Worm (Caenorhabditis elegans): ENCODE measurements around the gene zhit-2.

The zhit-2 gene

DNA sequence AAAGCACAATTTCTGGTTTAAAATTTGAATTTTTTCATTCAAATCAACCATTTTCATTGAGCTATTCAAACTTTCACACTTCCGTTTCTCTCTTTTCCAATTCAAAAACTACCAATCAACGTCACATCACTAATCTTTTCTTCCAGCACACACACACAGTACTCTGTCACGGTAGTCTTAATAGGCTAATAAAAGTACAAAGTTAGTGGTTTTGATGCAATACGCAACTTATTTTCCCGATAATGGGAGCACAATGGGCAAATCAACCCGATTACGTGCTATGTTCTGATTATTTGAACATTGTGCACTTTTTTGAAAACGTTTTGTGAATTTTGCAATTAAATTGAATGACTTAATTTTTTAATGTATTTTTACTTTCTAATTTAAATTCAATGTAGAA, 16.8 kb downstream of the zhit-2 start:
- TF ChIP-seq F13H6.1 (tag; optimal IDR thresholded peaks at IDR 0.05) (no peak), unc-42 (tag; optimal IDR thresholded peaks at IDR 0.05) (no peak), pha-4 (tag; optimal IDR thresholded peaks at IDR 0.05) (no peak), ceh-18 (tag; optimal IDR thresholded peaks at IDR 0.05) (no peak), fkh-10 (GFP tag; optimal IDR thresholded peaks at IDR 0.05) (no peak), ceh-34 (tag; optimal IDR thresholded peaks at IDR 0.05) (no peak), lin-11 (tag; optimal IDR thresholded peaks at IDR 0.05) (no peak), sox-2 (GFP tag; IDR thresholded peaks at IDR 0.05) (no peak), K02D7.2 (tag; optimal IDR thresholded peaks at IDR 0.05) (no peak), T23F11.4 (GFP tag; optimal IDR thresholded peaks at IDR 0.05) (no peak), ref-2 (tag; optimal IDR thresholded peaks at IDR 0.05) (no peak), ceh-9 (tag; optimal IDR thresholded peaks at IDR 0.05) (no peak), ceh-22 (tag; optimal IDR thresholded peaks at IDR 0.05) (no peak), ztf-16 (tag; optimal IDR thresholded peaks at IDR 0.05) (no peak), hlh-6 (tag; optimal IDR thresholded peaks at IDR 0.05) (no peak), ceh-31 (tag; optimal IDR thresholded peaks at IDR 0.05) (no peak), eyg-1 (tag; optimal IDR thresholded peaks at IDR 0.05) (no peak)

DNA sequence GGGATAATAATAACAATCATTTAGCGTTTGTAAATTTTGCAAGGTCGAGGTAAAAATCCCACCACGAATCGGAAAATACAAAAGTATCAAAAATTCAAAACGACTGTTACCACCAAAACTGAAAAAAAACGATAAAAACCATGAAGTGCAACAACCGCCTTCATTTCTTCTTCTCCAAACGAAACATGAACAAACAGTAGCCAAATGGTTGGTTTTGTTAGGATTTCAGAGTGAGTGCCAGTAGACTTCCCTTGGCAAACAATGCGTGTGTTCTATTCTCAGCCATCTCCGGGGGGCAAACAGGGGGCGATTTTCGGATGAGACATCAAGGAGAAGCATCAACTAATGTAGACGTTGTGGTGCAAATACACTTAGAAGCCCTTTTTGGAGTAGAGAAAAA, 19.5 kb downstream of the zhit-2 start:
- no peak for TF ChIP-seq nhr-232 (tag; optimal IDR thresholded peaks at IDR 0.05)
- no peak for TF ChIP-seq rnt-1 (tag; optimal IDR thresholded peaks at IDR 0.05)
- TF ChIP-seq pha-2 (tag; optimal IDR thresholded peaks at IDR 0.05): no peak
- TF ChIP-seq lim-6 (tag; optimal IDR thresholded peaks at IDR 0.05): no peak
- TF ChIP-seq mec-3 (tag; optimal IDR thresholded peaks at IDR 0.05; ENCODE audit: borderline replicate concordance): no peak
- no peak for TF ChIP-seq pros-1 (tag; optimal IDR thresholded peaks at IDR 0.05)
- no peak for TF ChIP-seq ahr-1 (tag; optimal IDR thresholded peaks at IDR 0.05)
- no peak for TF ChIP-seq ama-1 (optimal IDR thresholded peaks at IDR 0.05)
- no peak for TF ChIP-seq ceh-45 (GFP tag; IDR thresholded peaks at IDR 0.05)
- TF ChIP-seq sdc-2 (tag; optimal IDR thresholded peaks at IDR 0.05): no peak
- TF ChIP-seq unc-86 (tag; optimal IDR thresholded peaks at IDR 0.05): no peak
- TF ChIP-seq ceh-6 (GFP tag; optimal IDR thresholded peaks at IDR 0.05): no peak
- no peak for TF ChIP-seq F13H6.1 (tag; optimal IDR thresholded peaks at IDR 0.05)
- TF ChIP-seq unc-42 (tag; optimal IDR thresholded peaks at IDR 0.05): no peak
- TF ChIP-seq eyg-1 (tag; optimal IDR thresholded peaks at IDR 0.05): no peak
- TF ChIP-seq dve-1 (tag; optimal IDR thresholded peaks at IDR 0.05): no peak
- TF ChIP-seq K02D7.2 (tag; optimal IDR thresholded peaks at IDR 0.05): no peak
- TF ChIP-seq pat-9 (tag; optimal IDR thresholded peaks at IDR 0.05): no peak

DNA sequence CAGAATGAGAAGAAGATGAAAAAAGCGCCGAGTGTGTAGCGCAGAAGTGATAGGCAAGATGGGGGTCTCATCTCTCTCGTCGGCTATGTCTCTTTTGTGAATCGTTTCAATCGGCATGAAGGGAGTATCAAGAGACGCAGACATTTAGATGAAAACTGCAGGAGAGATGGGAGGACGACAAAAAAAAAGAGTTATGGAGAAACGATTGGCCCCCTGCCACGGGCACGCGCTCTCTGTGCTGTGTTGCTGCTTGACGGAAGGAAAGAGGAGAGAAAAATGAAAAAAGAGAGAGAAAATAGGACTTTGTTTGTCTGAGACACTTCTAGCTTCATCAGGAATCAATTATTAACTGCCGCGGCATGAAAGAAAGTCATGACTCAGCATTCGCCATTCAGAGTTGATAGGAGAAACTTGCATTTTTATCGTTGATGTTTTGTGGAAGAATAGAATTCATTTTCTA, 20.5 kb downstream of the zhit-2 start:
- TF ChIP-seq ceh-45 (GFP tag; IDR thresholded peaks at IDR 0.05) (no peak), ceh-9 (tag; optimal IDR thresholded peaks at IDR 0.05) (no peak), pros-1 (tag; optimal IDR thresholded peaks at IDR 0.05) (peak; percentile 84), sox-2 (GFP tag; IDR thresholded peaks at IDR 0.05) (no peak), pat-9 (tag; optimal IDR thresholded peaks at IDR 0.05) (peak; percentile 14), ceh-6 (GFP tag; optimal IDR thresholded peaks at IDR 0.05) (no peak), che-1 (tag; optimal IDR thresholded peaks at IDR 0.05) (no peak), pha-4 (tag; optimal IDR thresholded peaks at IDR 0.05) (no peak), hlh-13 (GFP tag; optimal IDR thresholded peaks at IDR 0.05) (no peak), ref-2 (tag; optimal IDR thresholded peaks at IDR 0.05) (peak; percentile 61), dmd-4 (tag; optimal IDR thresholded peaks at IDR 0.05; ENCODE audit: borderline replicate concordance) (no peak), elt-2 (tag; optimal IDR thresholded peaks at IDR 0.05) (peak; percentile 60), C38D4.7 (GFP tag; optimal IDR thresholded peaks at IDR 0.05) (no peak), hlh-15 (tag; optimal IDR thresholded peaks at IDR 0.05) (no peak), F13H6.1 (tag; optimal IDR thresholded peaks at IDR 0.05) (peak; percentile 33), ceh-2 (tag; optimal IDR thresholded peaks at IDR 0.05) (peak; percentile 31), ceh-19 (GFP tag; optimal IDR thresholded peaks at IDR 0.05) (peak; percentile 35), elt-4 (tag; optimal IDR thresholded peaks at IDR 0.05) (no peak), ttx-3 (tag; optimal IDR thresholded peaks at IDR 0.05) (no peak), dve-1 (tag; optimal IDR thresholded peaks at IDR 0.05) (peak; percentile 29), ztf-16 (tag; optimal IDR thresholded peaks at IDR 0.05) (no peak), unc-55 (GFP tag; optimal IDR thresholded peaks at IDR 0.05) (peak; percentile 86), hlh-30 (tag; optimal IDR thresholded peaks at IDR 0.05; ENCODE audit: insufficient read depth) (peak; percentile 62), fkh-10 (GFP tag; optimal IDR thresholded peaks at IDR 0.05) (no peak), pqm-1 (tag; optimal IDR thresholded peaks at IDR 0.05) (peak; percentile 55), lim-6 (tag; optimal IDR thresholded peaks at IDR 0.05) (peak; percentile 8), ceh-31 (tag; optimal IDR thresholded peaks at IDR 0.05) (peak; percentile 87), sox-4 (tag; optimal IDR thresholded peaks at IDR 0.05) (no peak), nhr-11 (tag; optimal IDR thresholded peaks at IDR 0.05) (no peak), eyg-1 (tag; optimal IDR thresholded peaks at IDR 0.05) (no peak), ceh-30 (tag; optimal IDR thresholded peaks at IDR 0.05) (no peak), mec-3 (tag; optimal IDR thresholded peaks at IDR 0.05; ENCODE audit: borderline replicate concordance) (no peak), ahr-1 (tag; optimal IDR thresholded peaks at IDR 0.05) (no peak), unc-86 (tag; optimal IDR thresholded peaks at IDR 0.05) (no peak), ama-1 (optimal IDR thresholded peaks at IDR 0.05) (no peak)
